Worm (Caenorhabditis elegans): Measurements from ENCODE around the gene grl-4.

grl-4 gene

DNA sequence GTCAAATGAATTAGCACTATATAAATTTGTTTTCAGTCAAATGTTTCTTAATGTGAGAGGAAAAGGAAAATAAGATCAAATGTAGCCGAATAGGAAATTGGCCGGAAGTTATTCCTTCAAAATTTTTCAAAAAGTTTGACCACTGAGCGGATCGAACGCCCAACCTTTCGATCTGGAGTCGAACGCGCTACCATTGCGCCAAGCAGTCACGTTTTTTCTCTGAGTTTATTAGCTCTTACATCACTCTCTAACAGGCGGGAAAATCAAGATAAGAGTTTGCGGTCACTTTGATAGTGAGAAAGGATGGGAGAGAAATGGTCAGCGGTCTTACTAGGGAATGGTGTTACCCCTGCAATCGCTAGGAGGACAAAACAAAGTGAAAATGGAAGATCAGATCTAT, 33.5 kb upstream of the grl-4 start (continued):
- no peak for TF ChIP-seq lag-1 (GFP tag; IDR thresholded peaks at IDR 0.05)
- no peak for TF ChIP-seq Y53G8AR.9 (GFP tag; conservative IDR thresholded peaks at IDR 0.05)
- TF ChIP-seq ztf-25 (GFP tag; IDR thresholded peaks at IDR 0.05): 0 out of 2 replicates have a peak, but pooled peaks have one; percentile 56
- no peak for TF ChIP-seq ztf-22 (GFP tag; optimal IDR thresholded peaks at IDR 0.05)
- TF ChIP-seq ZK185.1 (tag; optimal IDR thresholded peaks at IDR 0.05; ENCODE audit: poor library complexity, severe bottlenecking): peak; percentile 31
- TF ChIP-seq aptf-3 (GFP tag; IDR thresholded peaks at IDR 0.05): no peak
- TF ChIP-seq dox-1 (GFP tag; IDR thresholded peaks at IDR 0.05): peak; percentile 68
- TF ChIP-seq bed-1 (GFP tag; IDR thresholded peaks at IDR 0.05): no peak
- TF ChIP-seq attf-3 (GFP tag; conservative IDR thresholded peaks at IDR 0.05): no peak
- no peak for TF ChIP-seq sea-2 (GFP tag; IDR thresholded peaks at IDR 0.05)
- TF ChIP-seq lsl-1 (GFP tag; optimal IDR thresholded peaks at IDR 0.05): no peak
- no peak for TF ChIP-seq atf-7 (tag; optimal IDR thresholded peaks at IDR 0.05)
- peak; percentile 77; the same call in 1 of the 2 replicates for TF ChIP-seq ztf-28 (GFP tag; IDR thresholded peaks at IDR 0.05)
- TF ChIP-seq K11D2.4 (GFP tag; IDR thresholded peaks at IDR 0.05): no peak
- TF ChIP-seq ztf-6 (GFP tag; IDR thresholded peaks at IDR 0.05): no peak
- no peak for TF ChIP-seq F52B5.7 (tag; optimal IDR thresholded peaks at IDR 0.05)
- no peak for TF ChIP-seq T26A5.8 (tag; optimal IDR thresholded peaks at IDR 0.05)
- no peak for TF ChIP-seq F10E7.11 (tag; optimal IDR thresholded peaks at IDR 0.05)
- peak; percentile 52 for TF ChIP-seq him-1 (tag; optimal IDR thresholded peaks at IDR 0.05)
- no peak for TF ChIP-seq nhr-27 (tag; optimal IDR thresholded peaks at IDR 0.05)
- no peak for TF ChIP-seq let-607 (tag; optimal IDR thresholded peaks at IDR 0.05)
- no peak for TF ChIP-seq F33H1.4 (GFP tag; IDR thresholded peaks at IDR 0.05)
- TF ChIP-seq Y56A3A.18 (GFP tag; IDR thresholded peaks at IDR 0.05): no peak
- no peak for TF ChIP-seq F57A8.1 (GFP tag; optimal IDR thresholded peaks at IDR 0.05)
- 0 out of 2 replicates have a peak, but pooled peaks have one; percentile 35 for TF ChIP-seq attf-6 (GFP tag; IDR thresholded peaks at IDR 0.05)
- TF ChIP-seq rcor-1 (GFP tag; IDR thresholded peaks at IDR 0.05): peak; percentile 54; the same call in 1 of the 2 replicates
- no peak for TF ChIP-seq somi-1 (GFP tag; optimal IDR thresholded peaks at IDR 0.05)
- no peak for TF ChIP-seq hmg-20 (GFP tag; IDR thresholded peaks at IDR 0.05)
- no peak; the same call in 1 of the 2 replicates for TF ChIP-seq ceh-100 (GFP tag; IDR thresholded peaks at IDR 0.05)
- no peak for TF ChIP-seq xnd-1 (tag; optimal IDR thresholded peaks at IDR 0.05)
- peak; percentile 68 for TF ChIP-seq snpc-3.4 (tag; optimal IDR thresholded peaks at IDR 0.05)
- TF ChIP-seq lsy-27 (tag; optimal IDR thresholded peaks at IDR 0.05; ENCODE audit: borderline replicate concordance, insufficient read depth): no peak
- no peak for TF ChIP-seq snpc-1.3 (tag; optimal IDR thresholded peaks at IDR 0.05; ENCODE audit: insufficient read depth)
- TF ChIP-seq dpl-1 (GFP tag; optimal IDR thresholded peaks at IDR 0.05): no peak
- peak; percentile 95 for TF ChIP-seq tbp1 (GFP tag; optimal IDR thresholded peaks at IDR 0.05)
- peak; percentile 14 for TF ChIP-seq attf-5 (GFP tag; optimal IDR thresholded peaks at IDR 0.05)
- no peak for TF ChIP-seq ztf-26 (tag; optimal IDR thresholded peaks at IDR 0.05)
- TF ChIP-seq hlh-12 (tag; optimal IDR thresholded peaks at IDR 0.05): no peak
- TF ChIP-seq efl-1 (GFP tag; optimal IDR thresholded peaks at IDR 0.05): no peak
- no peak for TF ChIP-seq egl-44 (GFP tag; IDR thresholded peaks at IDR 0.05)
- TF ChIP-seq egrh-3 (GFP tag; IDR thresholded peaks at IDR 0.05): peak; percentile 20; the same call in 1 of the 2 replicates
- TF ChIP-seq T07F8.4 (tag; optimal IDR thresholded peaks at IDR 0.05): peak; percentile 32
- TF ChIP-seq die-1 (tag; optimal IDR thresholded peaks at IDR 0.05): peak; percentile 79
- peak; percentile 32 for TF ChIP-seq ztf-18 (tag; optimal IDR thresholded peaks at IDR 0.05)
- TF ChIP-seq B0035.1 (tag; optimal IDR thresholded peaks at IDR 0.05): no peak
- TF ChIP-seq F37B4.10 (GFP tag; IDR thresholded peaks at IDR 0.05): no peak
- peak; percentile 75 for TF ChIP-seq hmg-1.2 (GFP tag; IDR thresholded peaks at IDR 0.05)
- no peak for TF ChIP-seq C17E4.6 (GFP tag; IDR thresholded peaks at IDR 0.05)
- TF ChIP-seq B0336.3 (GFP tag; IDR thresholded peaks at IDR 0.05): no peak
